Worm (Caenorhabditis elegans): ENCODE results near the gene ZK54.3.

ZK54.3 gene

DNA sequence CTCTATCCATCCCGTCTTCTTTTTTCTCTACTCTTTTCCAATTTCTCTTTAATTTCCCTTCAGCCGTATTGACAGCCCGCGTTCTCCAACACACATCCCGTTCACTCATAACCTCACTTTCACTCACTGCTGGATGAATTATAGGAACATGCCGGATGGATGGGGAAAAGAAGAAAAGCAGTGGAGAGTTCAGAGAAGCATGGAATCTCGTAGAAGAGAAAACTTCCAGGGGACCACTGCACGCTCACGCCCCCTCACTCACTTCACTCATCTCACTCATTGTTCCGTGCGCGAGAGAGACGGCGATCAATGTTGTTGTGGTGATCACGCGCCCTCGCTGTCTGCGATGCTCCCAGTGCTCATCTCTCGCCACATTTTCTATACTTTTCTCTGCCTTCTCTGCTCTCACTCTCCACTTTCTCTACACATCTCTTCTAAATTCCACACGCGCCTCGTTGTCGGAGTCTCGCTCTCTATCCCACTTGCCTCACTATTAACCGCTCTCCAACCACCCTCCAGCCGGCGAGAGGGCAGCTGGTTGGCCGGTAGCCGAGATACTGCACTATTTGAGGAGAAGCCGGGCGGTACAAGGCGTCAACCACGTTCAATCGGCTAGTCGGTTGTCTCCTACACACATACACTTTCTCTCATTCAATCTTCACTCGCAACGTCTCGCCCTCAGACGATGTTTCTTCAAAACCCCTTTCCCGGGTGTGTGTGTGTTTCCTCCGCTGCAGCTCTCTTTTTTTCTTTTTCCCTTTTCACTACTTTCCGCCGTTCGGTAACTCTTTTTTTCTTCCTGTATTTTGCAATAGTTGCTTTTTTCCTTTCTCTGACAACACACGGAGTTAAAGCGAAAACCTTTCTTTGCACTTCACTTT lies 13.1 kb upstream of the ZK54.3 start (continued):
- peak; percentile 87 for TF ChIP-seq mep-1 (tag; optimal IDR thresholded peaks at IDR 0.05)
- TF ChIP-seq unc-39 (tag; optimal IDR thresholded peaks at IDR 0.05), result no peak
- 0 out of 2 replicates have a peak, but pooled peaks have one; percentile 10 for TF ChIP-seq arid-1 (GFP tag; conservative IDR thresholded peaks at IDR 0.05)
- no peak; the same call in 1 of the 2 replicates for TF ChIP-seq madf-9 (GFP tag; conservative IDR thresholded peaks at IDR 0.05)
- peak; percentile 7 for TF ChIP-seq nhr-6 (tag; optimal IDR thresholded peaks at IDR 0.05)
- TF ChIP-seq R02D3.7 (tag; optimal IDR thresholded peaks at IDR 0.05), result no peak
- peak; percentile 58 for TF ChIP-seq ztf-7 (tag; optimal IDR thresholded peaks at IDR 0.05)
- no peak for TF ChIP-seq aly-2 (tag; optimal IDR thresholded peaks at IDR 0.05)
- peak; percentile 54 to 93 for TF ChIP-seq daf-16 (GFP tag; optimal IDR thresholded peaks at IDR 0.05)
- peak; percentile 78 for TF ChIP-seq daf-16 (tag; optimal IDR thresholded peaks at IDR 0.05)
- peak; percentile 83 for TF ChIP-seq ces-1 (GFP tag; optimal IDR thresholded peaks at IDR 0.05)
- no peak for TF ChIP-seq fos-1 (tag; optimal IDR thresholded peaks at IDR 0.05)
- no peak for TF ChIP-seq mxl-2 (GFP tag; conservative IDR thresholded peaks at IDR 0.05)
- TF ChIP-seq ceh-28 (tag; optimal IDR thresholded peaks at IDR 0.05), result peak; percentile 66
- TF ChIP-seq Y105C5A.15 (GFP tag; IDR thresholded peaks at IDR 0.05), result 0 out of 2 replicates have a peak, but pooled peaks have one; percentile 16
- peak; percentile 94 for TF ChIP-seq hlh-30 (tag; optimal IDR thresholded peaks at IDR 0.05; ENCODE audit: insufficient read depth)
- TF ChIP-seq nhr-28 (tag; optimal IDR thresholded peaks at IDR 0.05), result peak; percentile 63
- no peak for TF ChIP-seq ceh-44 (GFP tag; IDR thresholded peaks at IDR 0.05)
- no peak for TF ChIP-seq dmd-9 (GFP tag; IDR thresholded peaks at IDR 0.05)
- no peak for TF ChIP-seq tag-97 (GFP tag; IDR thresholded peaks at IDR 0.05)
- peak; percentile 83 for TF ChIP-seq dve-1 (tag; optimal IDR thresholded peaks at IDR 0.05; ENCODE audit: insufficient read depth)
- TF ChIP-seq daf-19 (GFP tag; conservative IDR thresholded peaks at IDR 0.05), result no peak; the same call in 1 of the 2 replicates
- no peak for TF ChIP-seq cey-2 (tag; optimal IDR thresholded peaks at IDR 0.05; ENCODE audit: borderline replicate concordance, insufficient read depth)
- TF ChIP-seq ceh-82 (tag; optimal IDR thresholded peaks at IDR 0.05), result no peak
- no peak for TF ChIP-seq nhr-25 (tag; optimal IDR thresholded peaks at IDR 0.05; ENCODE audit: borderline replicate concordance, insufficient read depth)
- 0 out of 2 replicates have a peak, but pooled peaks have one; percentile 29 for TF ChIP-seq php-3 (GFP tag; IDR thresholded peaks at IDR 0.05)
- TF ChIP-seq pha-4 (GFP tag; IDR thresholded peaks at IDR 0.05), result peak; percentile 60; the same call in 1 of the 2 replicates
- TF ChIP-seq pha-4 (tag; optimal IDR thresholded peaks at IDR 0.05), result peak; percentile 80
- no peak for TF ChIP-seq snpc-4 (tag; optimal IDR thresholded peaks at IDR 0.05)
- TF ChIP-seq nhr-41 (GFP tag; IDR thresholded peaks at IDR 0.05), result no peak; the same call in 1 of the 2 replicates
- TF ChIP-seq nhr-76 (tag; optimal IDR thresholded peaks at IDR 0.05), result no peak
- peak; percentile 58 for TF ChIP-seq jun-1 (tag; optimal IDR thresholded peaks at IDR 0.05)
- peak; percentile 92 for TF ChIP-seq egl-43 (GFP tag; IDR thresholded peaks at IDR 0.05)
- peak; percentile 79 for TF ChIP-seq ceh-20 (GFP tag; IDR thresholded peaks at IDR 0.05)
- peak; percentile 83 for TF ChIP-seq gei-8 (GFP tag; optimal IDR thresholded peaks at IDR 0.05)
- peak; percentile 67 to 82 for TF ChIP-seq lsy-2 (tag; optimal IDR thresholded peaks at IDR 0.05)
- TF ChIP-seq lin-38 (GFP tag; IDR thresholded peaks at IDR 0.05), result peak; percentile 41
- peak; percentile 52; the same call in 1 of the 2 replicates for TF ChIP-seq vab-7 (GFP tag; IDR thresholded peaks at IDR 0.05)
- peak; percentile 73 for TF ChIP-seq fkh-10 (GFP tag; optimal IDR thresholded peaks at IDR 0.05)
- TF ChIP-seq unc-130 (GFP tag; optimal IDR thresholded peaks at IDR 0.05), result no peak
- TF ChIP-seq zip-11 (GFP tag; IDR thresholded peaks at IDR 0.05), result no peak
- TF ChIP-seq mxl-3 (GFP tag; optimal IDR thresholded peaks at IDR 0.05), result peak; percentile 96
- TF ChIP-seq lin-29 (GFP tag; IDR thresholded peaks at IDR 0.05), result no peak
- TF ChIP-seq spr-1 (tag; optimal IDR thresholded peaks at IDR 0.05), result peak; percentile 86
- no peak; the same call in 1 of the 2 replicates for TF ChIP-seq ZK337.2 (GFP tag; IDR thresholded peaks at IDR 0.05)
- peak; percentile 80 to 90 for TF ChIP-seq mdl-1 (tag; optimal IDR thresholded peaks at IDR 0.05)
- TF ChIP-seq daf-12 (tag; optimal IDR thresholded peaks at IDR 0.05), result no peak
- TF ChIP-seq nhr-11 (tag; optimal IDR thresholded peaks at IDR 0.05), result peak; percentile 74
